In the genomic region with DNA sequence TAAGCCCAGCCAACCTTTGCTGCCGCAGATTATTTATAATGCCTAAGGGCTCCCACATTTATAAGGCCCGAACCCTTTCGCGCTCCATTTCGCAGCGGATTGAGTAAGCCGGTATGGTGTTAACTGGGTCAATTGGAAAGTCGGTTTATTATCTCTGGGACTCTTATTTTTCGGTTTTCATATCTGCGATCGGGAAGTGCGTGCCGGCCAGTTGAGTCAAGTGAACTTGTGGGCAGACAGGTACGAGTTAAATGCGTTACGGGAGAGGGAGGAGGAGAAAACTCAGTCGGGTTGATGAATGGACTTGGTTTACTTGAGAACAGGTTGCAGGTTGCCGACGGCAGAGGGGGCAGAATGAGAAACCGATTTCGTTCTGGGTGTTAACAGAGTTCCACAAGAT, we compare ENCODE assay signal across 3 fruit fly cellular contexts.
A peak's percentile ranks its signal among the peaks of the same experiment; 100 is the strongest.
TF ChIP-seq lines count a peak whose summit lies in the region.

No protein-coding gene starts in this region.

- TF ChIP-seq CTCF in whole organism, embryonic (GFP tag; optimal IDR thresholded peaks at IDR 0.05; lab: Kevin White, UChicago): no peak

TF ChIP-seq in whole organism, embryonic, 481 proteins besides CTCF, POLR2A, EP300 and RAD21:
- TF ChIP-seq crol (GFP tag; IDR thresholded peaks at IDR 0.05; lab: Robert Waterston, UW) (peak; percentile 32; the same call in 1 of the 2 replicates), Blimp-1 (GFP tag; optimal IDR thresholded peaks at IDR 0.05; lab: Kevin White, UChicago) (peak; percentile 12), slbo (GFP tag; IDR thresholded peaks at IDR 0.05; lab: Robert Waterston, UW) (0 out of 2 replicates have a peak, but pooled peaks have one; percentile 12), CG15514 (GFP tag; optimal IDR thresholded peaks at IDR 0.05; lab: Kevin White, UChicago) (no peak), CG10209 (GFP tag; optimal IDR thresholded peaks at IDR 0.05; lab: Kevin White, UChicago) (no peak), CG16779 (GFP tag; IDR thresholded peaks at IDR 0.05; lab: Robert Waterston, UW) (peak; percentile 54; the same call in 1 of the 2 replicates), Ets65A (GFP tag; lab: Kevin White, UChicago) (peak; percentile 41)

TF ChIP-seq in whole organism, prepupa, 60 proteins besides CTCF, POLR2A, EP300 and RAD21:
- TF ChIP-seq ss (GFP tag; optimal IDR thresholded peaks at IDR 0.05; lab: Kevin White, UChicago) (peak in 1 of 2 experiments; percentile 12), Blimp-1 (GFP tag; optimal IDR thresholded peaks at IDR 0.05; lab: Kevin White, UChicago) (peak; percentile 68), CG9139 (GFP tag; optimal IDR thresholded peaks at IDR 0.05; lab: Kevin White, UChicago) (no peak), Eip78C (GFP tag; lab: Kevin White, UChicago) (peak; percentile 21)

TF ChIP-seq in whole organism, pupa, 21 proteins besides CTCF, POLR2A, EP300 and RAD21:
- TF ChIP-seq CG34367 (tag; optimal IDR thresholded peaks at IDR 0.05; lab: Kevin White, UChicago): no peak
- TF ChIP-seq EcR (GFP tag; optimal IDR thresholded peaks at IDR 0.05; lab: Kevin White, UChicago): peak; percentile 8
- TF ChIP-seq gl (tag; optimal IDR thresholded peaks at IDR 0.05; lab: Kevin White, UChicago): no peak
- TF ChIP-seq CG14655 (GFP tag; optimal IDR thresholded peaks at IDR 0.05; lab: Kevin White, UChicago): no peak
TF ChIP-seq in whole organism, pupa: peak in this region for 1.
